Worm (Caenorhabditis elegans): Measurements from ENCODE around the gene acd-4.

- TF ChIP-seq lin-39 (tag; optimal IDR thresholded peaks at IDR 0.05) (no peak), egl-27 (tag; optimal IDR thresholded peaks at IDR 0.05) (no peak), daf-12 (tag; optimal IDR thresholded peaks at IDR 0.05) (no peak), jun-1 (tag; optimal IDR thresholded peaks at IDR 0.05) (peak; percentile 4), ZK546.5 (tag; optimal IDR thresholded peaks at IDR 0.05) (no peak), hmg-11 (tag; optimal IDR thresholded peaks at IDR 0.05) (no peak), unc-62 (GFP tag; optimal IDR thresholded peaks at IDR 0.05) (no peak), nhr-237 (tag; optimal IDR thresholded peaks at IDR 0.05) (no peak)
Observed at ce11 chrV:8603272-8603671, 34.7 kb upstream of the acd-4 start, which contains the start of gene F41E6.5.

Data from whole organism, L3 larva.